Worm (Caenorhabditis elegans) whole organism, L1 larva: ENCODE measurements around the gene apc-2.

Experiments used
- ceh-82 ChIP-seq, 3 experiments: fragments of 150-350 bp in 1 of 3; sonication (generic microtip) in 2 of 3; optimal IDR thresholded peaks; 2 replicates each; lab custom pipeline; 2014 to 2017; ENCODE audit warnings: missing biosample characterization in 3 of 3, missing genetic modification characterization in 3 of 3
- fos-1 ChIP-seq: fragments of 150-350 bp; optimal IDR thresholded peaks from 2 replicates; lab custom pipeline; 2014; ENCODE audit warnings: missing biosample characterization, missing genetic modification characterization
- jun-1 ChIP-seq: fragments of 150-350 bp; optimal IDR thresholded peaks from 2 replicates; lab custom pipeline; 2014; ENCODE audit warnings: missing biosample characterization, missing genetic modification reagents, missing genetic modification characterization
- lin-14 ChIP-seq: fragments of 200-800 bp; sonication (Bioruptor generic); optimal IDR thresholded peaks from 2 replicates; lab custom pipeline; 2018; ENCODE audit warnings: mild to moderate bottlenecking, missing genetic modification characterization, moderate library complexity, missing compliant biosample characterization
- nhr-19 ChIP-seq: fragments of 200-800 bp; sonication (Bioruptor generic); conservative IDR thresholded peaks from 2 replicates; pipeline ENCODE4 v1.3.6; 2022; ENCODE audit warnings: missing genetic modification characterization, missing compliant biosample characterization
- snpc-4 ChIP-seq: fragments of 150-350 bp; optimal IDR thresholded peaks from 2 replicates; lab custom pipeline; 2014; ENCODE audit warnings: missing biosample characterization, missing genetic modification characterization
- unc-62 ChIP-seq: fragments of 150-350 bp; optimal IDR thresholded peaks from 2 replicates; lab custom pipeline; 2014; ENCODE audit warnings: missing biosample characterization, missing genetic modification reagents, missing genetic modification characterization
- ztf-11 ChIP-seq, 2 experiments: sonication (generic microtip); optimal IDR thresholded peaks; 2 replicates each; lab custom pipeline; 2016 to 2017; ENCODE audit warnings: missing genetic modification characterization in 2 of 2, missing biosample characterization in 1 of 2, missing compliant biosample characterization in 1 of 2

DNA sequence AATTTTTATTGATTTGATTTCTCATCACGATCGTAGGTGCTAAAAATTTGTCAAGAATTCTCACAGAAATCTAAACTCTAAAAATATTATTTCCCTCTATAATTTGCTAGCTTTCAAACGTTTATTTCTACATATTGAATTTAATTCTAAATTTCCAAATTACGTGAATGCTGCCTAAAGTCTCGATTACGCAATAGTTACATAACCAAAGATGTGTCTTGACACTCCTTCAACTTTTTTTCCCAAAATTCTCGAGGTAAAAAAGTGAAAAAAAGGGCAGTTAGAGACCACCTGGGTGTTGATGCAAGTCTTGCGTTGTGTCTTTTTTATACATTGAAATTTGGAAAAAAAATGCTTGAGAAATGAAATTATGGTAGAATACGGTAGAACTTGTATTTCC lies 28.6 kb upstream of the apc-2 start:
- TF ChIP-seq unc-62 (GFP tag; lab: Kevin White, UChicago) (no peak), lin-14 (GFP tag; lab: Kevin White, UChicago) (no peak), jun-1 (no peak), ztf-11 (tag; optimal IDR thresholded peaks at IDR 0.05; lab: Kevin White, UChicago) (no peak), ceh-82 (tag; optimal IDR thresholded peaks at IDR 0.05; lab: Kevin White, UChicago) (no peak), nhr-19 (GFP tag; lab: Robert Waterston, UW) (no peak), snpc-4 (tag; lab: Kevin White, UChicago) (no peak), fos-1 (no peak)
